Worm (Caenorhabditis elegans) whole organism, mixed stage, embryonic: ENCODE measurements around the gene Y69H2.9.

ENCODE experiments used
- ceh-39 ChIP-seq: fragments of 150-350 bp; optimal IDR thresholded peaks from 2 replicates; lab custom pipeline; 2014; ENCODE audit warnings: missing biosample characterization, missing genetic modification characterization
- ceh-83 ChIP-seq: fragments of 200-800 bp; sonication (Bioruptor generic); optimal IDR thresholded peaks from 2 replicates; lab custom pipeline; 2018; ENCODE audit warnings: mild to moderate bottlenecking, missing genetic modification characterization, missing compliant biosample characterization
- cnd-1 ChIP-seq: fragments of 200-800 bp; sonication (Bioruptor generic); optimal IDR thresholded peaks from 2 replicates; lab custom pipeline; 2018; ENCODE audit warnings: mild to moderate bottlenecking, missing genetic modification characterization, missing compliant biosample characterization
- elt-1 ChIP-seq: sonication (generic microtip); optimal IDR thresholded peaks from 2 replicates; lab custom pipeline; 2017; ENCODE audit warnings: missing genetic modification characterization, mild to moderate bottlenecking, missing compliant biosample characterization, antibody characterized with exemption, moderate library complexity, borderline replicate concordance; ENCODE audit not compliant: insufficient read depth
- flh-1 ChIP-seq: fragments of 200-800 bp; sonication (Bioruptor generic); optimal IDR thresholded peaks from 2 replicates; lab custom pipeline; 2018; ENCODE audit warnings: mild to moderate bottlenecking, missing genetic modification characterization, moderate library complexity, missing compliant biosample characterization
- lsy-2 ChIP-seq: fragments of 150-350 bp; optimal IDR thresholded peaks from 2 replicates; lab custom pipeline; 2014; ENCODE audit warnings: missing biosample characterization, missing genetic modification characterization
- nhr-12 ChIP-seq: fragments of 150-350 bp; optimal IDR thresholded peaks from 2 replicates; lab custom pipeline; 2014; ENCODE audit warnings: missing biosample characterization, missing genetic modification characterization
- nhr-237 ChIP-seq: fragments of 150-350 bp; optimal IDR thresholded peaks from 2 replicates; lab custom pipeline; 2014; ENCODE audit warnings: missing biosample characterization, missing genetic modification characterization
- nhr-28 ChIP-seq: fragments of 150-350 bp; optimal IDR thresholded peaks from 2 replicates; lab custom pipeline; 2014; ENCODE audit warnings: missing biosample characterization, missing genetic modification characterization
- pha-4 ChIP-seq: fragments of 150-350 bp; optimal IDR thresholded peaks from 2 replicates; lab custom pipeline; 2018; ENCODE audit warnings: missing biosample characterization, missing genetic modification reagents, missing genetic modification characterization
- unc-39 ChIP-seq: fragments of 150-350 bp; optimal IDR thresholded peaks from 2 replicates; lab custom pipeline; 2014; ENCODE audit warnings: missing biosample characterization, missing genetic modification characterization
- unc-62 ChIP-seq: fragments of 150-350 bp; optimal IDR thresholded peaks from 2 replicates; lab custom pipeline; 2014; ENCODE audit warnings: missing biosample characterization, missing genetic modification reagents, missing genetic modification characterization
- ztf-11 ChIP-seq: fragments of 150-350 bp; optimal IDR thresholded peaks from 2 replicates; lab custom pipeline; 2014; ENCODE audit warnings: missing biosample characterization, missing genetic modification characterization

ce11 chrV:18664026-18664425, 37.3 kb upstream of the Y69H2.9 start, which contains the start of gene Y69H2.3:
- no peak for TF ChIP-seq ceh-39 (tag; lab: Kevin White, UChicago)
- TF ChIP-seq lsy-2 (tag; lab: Kevin White, UChicago) = no peak
- TF ChIP-seq elt-1 = no peak
- no peak for TF ChIP-seq ceh-83 (GFP tag; lab: Kevin White, UChicago)
- TF ChIP-seq unc-62 (GFP tag; lab: Kevin White, UChicago) = no peak
- no peak for TF ChIP-seq pha-4
- no peak for TF ChIP-seq unc-39 (tag; lab: Kevin White, UChicago)
- TF ChIP-seq nhr-28 = no peak
- TF ChIP-seq ztf-11 (tag; lab: Kevin White, UChicago) = no peak
- no peak for TF ChIP-seq flh-1 (GFP tag; lab: Kevin White, UChicago)
- TF ChIP-seq nhr-12 (tag; lab: Kevin White, UChicago) = no peak
- no peak for TF ChIP-seq cnd-1 (tag; lab: Kevin White, UChicago)
- no peak for TF ChIP-seq nhr-237 (tag; lab: Kevin White, UChicago)
